Worm (Caenorhabditis elegans): ENCODE results near the gene F38B7.10.

- TF ChIP-seq R02D3.7 (tag; optimal IDR thresholded peaks at IDR 0.05) (no peak), lsy-2 (tag; optimal IDR thresholded peaks at IDR 0.05) (no peak), duxl-1 (tag; optimal IDR thresholded peaks at IDR 0.05; ENCODE audit: poor library complexity) (peak; percentile 86)
Measured at ce11 chrV:11521448-11521847, 23.9 kb upstream of the F38B7.10 start, which contains the start of gene pafo-1.
